Worm (Caenorhabditis elegans) whole organism, L4/young adult: ENCODE measurements around the gene Y50D4B.6.

ENCODE experiments used
- W03F9.2 ChIP-seq: fragments of 150-350 bp; optimal IDR thresholded peaks from 2 replicates; lab custom pipeline; 2014; ENCODE audit warnings: missing biosample characterization, missing genetic modification characterization
- him-1 ChIP-seq: sonication (generic microtip); optimal IDR thresholded peaks from 2 replicates; lab custom pipeline; 2016; ENCODE audit warnings: missing genotype, missing genetic modification reagents, missing genetic modification characterization, missing compliant biosample characterization

- TF ChIP-seq him-1 (tag; lab: Kevin White, UChicago) (no peak), W03F9.2 (tag; lab: Kevin White, UChicago) (no peak)
Observed at ce11 chrV:1067468-1067867, 16.6 kb upstream of the Y50D4B.6 start, which contains the start of gene K10C9.7.
